Worm (Caenorhabditis elegans): ENCODE measurements around the gene C13G3.1.

DNA sequence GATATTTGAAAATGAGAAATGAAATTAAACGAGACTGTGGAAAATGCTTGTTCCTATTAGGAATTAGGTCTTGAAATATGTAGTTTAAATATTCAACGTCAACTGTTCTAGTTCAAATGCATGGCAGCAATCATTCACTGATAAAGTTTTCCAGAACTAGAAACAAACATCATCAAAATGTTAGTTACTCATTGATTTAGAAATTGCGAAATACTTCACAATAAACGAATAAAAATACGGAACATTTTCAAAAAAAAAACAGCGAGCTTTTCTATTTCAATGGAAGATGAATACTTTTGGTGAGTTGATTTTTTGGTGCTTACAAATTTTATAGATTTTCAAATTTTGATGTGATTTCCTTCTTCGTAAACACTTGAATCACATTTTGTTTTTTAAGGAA is 30.3 kb upstream of the C13G3.1 start, which contains the start of gene C45B11.2:
- no peak for TF ChIP-seq egl-27 (tag; optimal IDR thresholded peaks at IDR 0.05)
- TF ChIP-seq fos-1 (tag; optimal IDR thresholded peaks at IDR 0.05) = no peak
- TF ChIP-seq ama-1 (optimal IDR thresholded peaks at IDR 0.05) = no peak
- TF ChIP-seq unc-62 (GFP tag; optimal IDR thresholded peaks at IDR 0.05) = no peak
- no peak for TF ChIP-seq elt-3 (tag; optimal IDR thresholded peaks at IDR 0.05)
- no peak for TF ChIP-seq nhr-77 (tag; optimal IDR thresholded peaks at IDR 0.05)
- TF ChIP-seq mdl-1 (tag; optimal IDR thresholded peaks at IDR 0.05) = no peak
- TF ChIP-seq ceh-28 (tag; optimal IDR thresholded peaks at IDR 0.05) = no peak
